Worm (Caenorhabditis elegans) whole organism, L1 larva: ENCODE measurements around the gene C27H6.8.

Experiments
- C16A3.4 ChIP-seq: fragments of 150-350 bp; optimal IDR thresholded peaks from 2 replicates; lab custom pipeline; 2014; ENCODE audit warnings: missing biosample characterization, missing genetic modification characterization
- C34B4.2 ChIP-seq: sonication (generic microtip); optimal IDR thresholded peaks from 2 replicates; lab custom pipeline; 2017; ENCODE audit warnings: mild to moderate bottlenecking, missing genetic modification characterization, missing compliant biosample characterization
- alr-1 ChIP-seq: fragments of 200-800 bp; sonication (Bioruptor generic); optimal IDR thresholded peaks from 2 replicates; lab custom pipeline; 2018; ENCODE audit warnings: borderline replicate concordance, mild to moderate bottlenecking, missing genetic modification characterization, missing compliant biosample characterization
- blmp-1 ChIP-seq: fragments of 150-350 bp; optimal IDR thresholded peaks from 2 replicates; lab custom pipeline; 2014; ENCODE audit warnings: missing biosample characterization, missing genetic modification characterization
- ceh-63 ChIP-seq: fragments of 200-800 bp; sonication (Bioruptor generic); optimal IDR thresholded peaks from 2 replicates; lab custom pipeline; 2018; ENCODE audit warnings: mild to moderate bottlenecking, missing genetic modification characterization, missing compliant biosample characterization
- ceh-82 ChIP-seq, 3 experiments: fragments of 150-350 bp in 1 of 3; sonication (generic microtip) in 2 of 3; optimal IDR thresholded peaks; 2 replicates each; lab custom pipeline; 2014 to 2017; ENCODE audit warnings: missing biosample characterization in 3 of 3, missing genetic modification characterization in 3 of 3
- ceh-90 ChIP-seq: sonication (generic microtip); optimal IDR thresholded peaks from 2 replicates; lab custom pipeline; 2016; ENCODE audit warnings: missing genetic modification characterization, missing compliant biosample characterization
- dsc-1 ChIP-seq: sonication (generic microtip); optimal IDR thresholded peaks from 2 replicates; lab custom pipeline; 2016; ENCODE audit warnings: mild to moderate bottlenecking, missing genetic modification characterization, missing compliant biosample characterization
- efl-1 ChIP-seq, 4 experiments: fragments of 150-350 bp; optimal IDR thresholded peaks in 3 of 4; peaks in 1 of 4; 1 replicate in 1 of 4; 2 replicates in 3 of 4; lab custom pipeline; 2014; ENCODE audit warnings: missing biosample characterization in 2 of 4, missing genetic modification characterization in 2 of 4, missing genetic modification reagents in 2 of 4
- efl-3 ChIP-seq: fragments of 200-800 bp; sonication (Bioruptor generic); optimal IDR thresholded peaks from 2 replicates; lab custom pipeline; 2018; ENCODE audit warnings: mild to moderate bottlenecking, missing genetic modification characterization, missing compliant biosample characterization
- egl-13 ChIP-seq: sonication (generic microtip); optimal IDR thresholded peaks from 2 replicates; lab custom pipeline; 2016; ENCODE audit warnings: missing genotype, missing genetic modification reagents, missing genetic modification characterization, missing compliant biosample characterization
- elt-2 ChIP-seq: sonication (generic microtip); optimal IDR thresholded peaks from 2 replicates; lab custom pipeline; 2016; ENCODE audit warnings: missing genetic modification characterization, mild to moderate bottlenecking, inconsistent platforms, missing compliant biosample characterization, missing genetic modification reagents
- elt-3 ChIP-seq, 6 experiments: fragments of 150-350 bp in 1 of 6; sonication (generic microtip); optimal IDR thresholded peaks; 2 replicates each; lab custom pipeline; 2017 to 2018; ENCODE audit warnings: missing biosample characterization in 6 of 6, missing genetic modification characterization in 6 of 6, inconsistent platforms in 1 of 6
- ets-5 ChIP-seq: fragments of 200-800 bp; sonication (Bioruptor generic); IDR thresholded peaks from 2 replicates; pipeline ENCODE4 v1.3.6; 2022; ENCODE audit warnings: missing genetic modification characterization, missing compliant biosample characterization
- fkh-8 ChIP-seq: sonication (generic microtip); optimal IDR thresholded peaks from 2 replicates; lab custom pipeline; 2016; ENCODE audit warnings: mild to moderate bottlenecking, missing genetic modification characterization, missing compliant biosample characterization
- hlh-4 ChIP-seq: sonication (generic microtip); optimal IDR thresholded peaks from 2 replicates; lab custom pipeline; 2016; ENCODE audit warnings: mild to moderate bottlenecking, missing genetic modification characterization, missing compliant biosample characterization
- hpl-2 ChIP-seq: fragments of 150-350 bp; optimal IDR thresholded peaks from 2 replicates; lab custom pipeline; 2014; ENCODE audit warnings: missing biosample characterization, missing genetic modification reagents, missing genetic modification characterization
- irx-1 ChIP-seq: sonication (generic microtip); optimal IDR thresholded peaks from 2 replicates; lab custom pipeline; 2016; ENCODE audit warnings: missing genetic modification characterization, missing compliant biosample characterization
- isw-1 ChIP-seq: fragments of 200-800 bp; sonication (Bioruptor generic); IDR thresholded peaks from 2 replicates; pipeline ENCODE4 v1.3.6; 2022; ENCODE audit warnings: missing genetic modification characterization, missing compliant biosample characterization
- jun-1 ChIP-seq: fragments of 150-350 bp; optimal IDR thresholded peaks from 2 replicates; lab custom pipeline; 2014; ENCODE audit warnings: missing biosample characterization, missing genetic modification reagents, missing genetic modification characterization
- lin-14 ChIP-seq: fragments of 200-800 bp; sonication (Bioruptor generic); optimal IDR thresholded peaks from 2 replicates; lab custom pipeline; 2018; ENCODE audit warnings: mild to moderate bottlenecking, missing genetic modification characterization, moderate library complexity, missing compliant biosample characterization
- lin-15B ChIP-seq: fragments of 150-350 bp; sonication (generic microtip); optimal IDR thresholded peaks from 3 replicates; lab custom pipeline; 2014; ENCODE audit warnings: missing biosample characterization, missing genetic modification characterization
- lin-35 ChIP-seq, 2 experiments: fragments of 150-350 bp; optimal IDR thresholded peaks; 2 replicates each; lab custom pipeline; 2014; ENCODE audit warnings: missing biosample characterization in 2 of 2, missing genetic modification characterization in 2 of 2, missing genetic modification reagents in 2 of 2
- lin-39 ChIP-seq: fragments of 150-350 bp; optimal IDR thresholded peaks from 2 replicates; lab custom pipeline; 2014; ENCODE audit warnings: missing biosample characterization, missing genetic modification reagents, missing genetic modification characterization
- lir-3 ChIP-seq: sonication (generic microtip); optimal IDR thresholded peaks from 2 replicates; lab custom pipeline; 2016; ENCODE audit warnings: mild to moderate bottlenecking, missing genetic modification characterization, moderate library complexity, missing compliant biosample characterization; ENCODE audit not compliant: poor library complexity
- lsy-2 ChIP-seq, 2 experiments: fragments of 150-350 bp; optimal IDR thresholded peaks; 2 replicates each; lab custom pipeline; 2014; ENCODE audit warnings: missing biosample characterization in 2 of 2, missing genetic modification characterization in 2 of 2
- mdl-1 ChIP-seq, 2 experiments: fragments of 150-350 bp; optimal IDR thresholded peaks; 2 replicates each; lab custom pipeline; 2014 to 2017; ENCODE audit warnings: missing biosample characterization in 2 of 2, missing genetic modification characterization in 2 of 2, inconsistent platforms in 1 of 2
- mep-1 ChIP-seq: fragments of 150-350 bp; optimal IDR thresholded peaks from 2 replicates; lab custom pipeline; 2014; ENCODE audit warnings: missing biosample characterization, missing genetic modification characterization
- nhr-11 ChIP-seq: fragments of 150-350 bp; optimal IDR thresholded peaks from 2 replicates; lab custom pipeline; 2014; ENCODE audit warnings: missing biosample characterization, missing genetic modification characterization
- nhr-12 ChIP-seq: sonication (generic microtip); optimal IDR thresholded peaks from 2 replicates; lab custom pipeline; 2017; ENCODE audit warnings: missing biosample characterization, missing genetic modification characterization
- nhr-20 ChIP-seq: sonication (generic microtip); optimal IDR thresholded peaks from 2 replicates; lab custom pipeline; 2016; ENCODE audit warnings: mild to moderate bottlenecking, missing genetic modification characterization, missing compliant biosample characterization
- nhr-237 ChIP-seq: fragments of 150-350 bp; optimal IDR thresholded peaks from 2 replicates; lab custom pipeline; 2014; ENCODE audit warnings: missing biosample characterization, missing genetic modification characterization
- nhr-47 ChIP-seq: sonication (generic microtip); optimal IDR thresholded peaks from 2 replicates; lab custom pipeline; 2016; ENCODE audit warnings: mild to moderate bottlenecking, missing genetic modification characterization, moderate library complexity, missing compliant biosample characterization
- nhr-71 ChIP-seq: sonication (generic microtip); optimal IDR thresholded peaks from 2 replicates; lab custom pipeline; 2016; ENCODE audit warnings: mild to moderate bottlenecking, missing genetic modification characterization, moderate library complexity, missing compliant biosample characterization
- nhr-77 ChIP-seq: fragments of 150-350 bp; optimal IDR thresholded peaks from 2 replicates; lab custom pipeline; 2014; ENCODE audit warnings: missing biosample characterization, missing genetic modification characterization
- nhr-85 ChIP-seq: sonication (generic microtip); peaks from one replicate; lab custom pipeline; 2016; ENCODE audit warnings: missing genetic modification characterization, inconsistent platforms, missing compliant biosample characterization
- pag-3 ChIP-seq: sonication (generic microtip); optimal IDR thresholded peaks from 2 replicates; lab custom pipeline; 2017; ENCODE audit warnings: missing genetic modification characterization, mild to moderate bottlenecking, missing compliant biosample characterization, antibody characterized with exemption, borderline replicate concordance; ENCODE audit not compliant: insufficient read depth
- pax-3 ChIP-seq: fragments of 200-800 bp; sonication (Bioruptor generic); optimal IDR thresholded peaks from 2 replicates; lab custom pipeline; 2018; ENCODE audit warnings: mild to moderate bottlenecking, missing genetic modification characterization, moderate library complexity, missing compliant biosample characterization
- skn-1 ChIP-seq: fragments of 150-350 bp; optimal IDR thresholded peaks from 2 replicates; lab custom pipeline; 2014; ENCODE audit warnings: missing biosample characterization, missing genetic modification characterization
- snpc-4 ChIP-seq: fragments of 150-350 bp; optimal IDR thresholded peaks from 2 replicates; lab custom pipeline; 2014; ENCODE audit warnings: missing biosample characterization, missing genetic modification characterization
- snu-23 ChIP-seq: sonication (generic microtip); optimal IDR thresholded peaks from 2 replicates; lab custom pipeline; 2016; ENCODE audit warnings: missing genetic modification characterization, missing compliant biosample characterization
- sup-37 ChIP-seq: fragments of 200-800 bp; sonication (Bioruptor generic); optimal IDR thresholded peaks from 2 replicates; lab custom pipeline; 2018; ENCODE audit warnings: mild to moderate bottlenecking, missing genetic modification characterization, missing compliant biosample characterization
- swsn-7 ChIP-seq: sonication (generic microtip); optimal IDR thresholded peaks from 2 replicates; lab custom pipeline; 2016; ENCODE audit warnings: missing genetic modification characterization, missing compliant biosample characterization
- tbx-2 ChIP-seq: sonication (generic microtip); optimal IDR thresholded peaks from 2 replicates; lab custom pipeline; 2016; ENCODE audit warnings: missing genetic modification characterization, missing compliant biosample characterization
- unc-130 ChIP-seq: fragments of 150-350 bp; optimal IDR thresholded peaks from 2 replicates; lab custom pipeline; 2017; ENCODE audit warnings: missing biosample characterization, missing genetic modification characterization, inconsistent platforms
- unc-86 ChIP-seq: sonication (generic microtip); optimal IDR thresholded peaks from 2 replicates; lab custom pipeline; 2016; ENCODE audit warnings: missing genetic modification characterization, missing compliant biosample characterization
- unc-98 ChIP-seq: fragments of 200-800 bp; sonication (Bioruptor generic); IDR thresholded peaks from 2 replicates; pipeline ENCODE4 v1.3.6; 2022; ENCODE audit warnings: missing genetic modification characterization, missing compliant biosample characterization
- xbp-1 ChIP-seq: sonication (generic microtip); optimal IDR thresholded peaks from 2 replicates; lab custom pipeline; 2016; ENCODE audit warnings: missing genetic modification characterization, missing compliant biosample characterization
- ztf-4 ChIP-seq: fragments of 150-350 bp; optimal IDR thresholded peaks from 2 replicates; lab custom pipeline; 2014; ENCODE audit warnings: missing biosample characterization, missing genetic modification characterization

The C27H6.8 gene

ce11 chrV:10003315-10003969 lies 15.9 kb upstream of the C27H6.8 start (continued):
- TF ChIP-seq efl-3: no peak
- no peak for TF ChIP-seq hlh-4 (tag; lab: Kevin White, UChicago)
- TF ChIP-seq dsc-1 (tag; lab: Kevin White, UChicago): peak; percentile 40
- TF ChIP-seq lin-14: peak; percentile 77
- TF ChIP-seq elt-2 (tag; lab: Kevin White, UChicago): peak; percentile 39
- TF ChIP-seq unc-130 (tag; lab: Kevin White, UChicago): peak; percentile 48
- TF ChIP-seq hpl-2 (GFP tag; lab: Kevin White, UChicago): no peak
- no peak for TF ChIP-seq nhr-11 (tag; lab: Kevin White, UChicago)
- peak; percentile 33 for TF ChIP-seq snpc-4 (tag; lab: Kevin White, UChicago)
- TF ChIP-seq ceh-63 (GFP tag; lab: Kevin White, UChicago): no peak
- TF ChIP-seq C34B4.2 (tag; lab: Kevin White, UChicago): no peak
- peak; percentile 49 for TF ChIP-seq mep-1 (tag; lab: Kevin White, UChicago)
- TF ChIP-seq lir-3 (tag; lab: Kevin White, UChicago): peak; percentile 30
- peak; percentile 56 to 83 for TF ChIP-seq lsy-2 (tag; optimal IDR thresholded peaks at IDR 0.05; lab: Kevin White, UChicago)
- peak; percentile 56 for TF ChIP-seq xbp-1
- peak in 1 of 6 experiments; percentile 11 for TF ChIP-seq elt-3 (tag; optimal IDR thresholded peaks at IDR 0.05; lab: Kevin White, UChicago)
- peak; percentile 83 for TF ChIP-seq C16A3.4
- no peak for TF ChIP-seq egl-13 (tag; lab: Kevin White, UChicago)
- TF ChIP-seq unc-86: no peak
- TF ChIP-seq nhr-71 (tag; lab: Kevin White, UChicago): peak; percentile 73
- peak; percentile 22 for TF ChIP-seq fkh-8
- no peak for TF ChIP-seq jun-1 (tag; lab: Kevin White, UChicago)
- TF ChIP-seq alr-1 (tag; lab: Kevin White, UChicago): no peak
- TF ChIP-seq swsn-7: peak; percentile 47
- no peak for TF ChIP-seq ceh-90 (tag; lab: Kevin White, UChicago)
- TF ChIP-seq blmp-1 (tag; lab: Kevin White, UChicago): peak; percentile 70
- no peak for TF ChIP-seq lin-39 (tag; lab: Kevin White, UChicago)
- peak in 1 of 2 experiments; percentile 1 for TF ChIP-seq mdl-1 (tag; optimal IDR thresholded peaks at IDR 0.05; lab: Kevin White, UChicago)
- TF ChIP-seq lin-15B (tag; lab: Kevin White, UChicago): peak; percentile 50
- TF ChIP-seq tbx-2 (tag; lab: Kevin White, UChicago): peak; percentile 41
- TF ChIP-seq sup-37 (GFP tag; lab: Kevin White, UChicago): no peak
- TF ChIP-seq nhr-77 (tag; lab: Kevin White, UChicago): peak; percentile 31

- TF ChIP-seq ets-5 (GFP tag; lab: Robert Waterston, UW) (no peak), elt-3 (tag; optimal IDR thresholded peaks at IDR 0.05; lab: Kevin White, UChicago) (peak in 1 of 6 experiments; percentile 16), ceh-82 (tag; optimal IDR thresholded peaks at IDR 0.05; lab: Kevin White, UChicago) (no peak), skn-1 (tag; lab: Kevin White, UChicago) (no peak), nhr-47 (no peak), irx-1 (no peak), isw-1 (GFP tag; lab: Robert Waterston, UW) (no peak), unc-98 (GFP tag; lab: Robert Waterston, UW) (no peak), pag-3 (tag; lab: Kevin White, UChicago) (no peak), jun-1 (tag; lab: Kevin White, UChicago) (no peak), unc-130 (tag; lab: Kevin White, UChicago) (no peak), egl-13 (tag; lab: Kevin White, UChicago) (no peak), lin-35 (GFP tag; optimal IDR thresholded peaks at IDR 0.05; lab: Kevin White, UChicago) (peak in 1 of 2 experiments; percentile 33), snu-23 (GFP tag; lab: Kevin White, UChicago) (peak; percentile 40), nhr-20 (tag; lab: Kevin White, UChicago) (peak; percentile 25), ztf-4 (no peak), nhr-12 (tag; lab: Kevin White, UChicago) (no peak), pax-3 (tag; lab: Kevin White, UChicago) (no peak), efl-1 (optimal IDR thresholded peaks at IDR 0.05; lab: Kevin White, UChicago) (no peak), efl-1 (GFP tag; optimal IDR thresholded peaks at IDR 0.05 in 1 of 2; lab: Kevin White, UChicago) (no peak), nhr-85 (tag; lab: Kevin White, UChicago) (peak; percentile 69), C16A3.4 (no peak), nhr-237 (tag; lab: Kevin White, UChicago) (no peak), lsy-2 (tag; optimal IDR thresholded peaks at IDR 0.05; lab: Kevin White, UChicago) (no peak), lin-14 (peak; percentile 70), swsn-7 (no peak), tbx-2 (tag; lab: Kevin White, UChicago) (no peak), lin-39 (tag; lab: Kevin White, UChicago) (no peak), hpl-2 (GFP tag; lab: Kevin White, UChicago) (no peak), hlh-4 (tag; lab: Kevin White, UChicago) (no peak)
These were observed 15.1 kb upstream of the C27H6.8 start for ce11 chrV:10002720-10003119.
